Worm (Caenorhabditis elegans): ENCODE results near the gene aipl-1.
"Not testable (repeated sequence)": the region's sequence is repeated elsewhere in the genome, so short reads cannot be mapped to it uniquely, and the experiment has no call there.

Gene aipl-1

DNA sequence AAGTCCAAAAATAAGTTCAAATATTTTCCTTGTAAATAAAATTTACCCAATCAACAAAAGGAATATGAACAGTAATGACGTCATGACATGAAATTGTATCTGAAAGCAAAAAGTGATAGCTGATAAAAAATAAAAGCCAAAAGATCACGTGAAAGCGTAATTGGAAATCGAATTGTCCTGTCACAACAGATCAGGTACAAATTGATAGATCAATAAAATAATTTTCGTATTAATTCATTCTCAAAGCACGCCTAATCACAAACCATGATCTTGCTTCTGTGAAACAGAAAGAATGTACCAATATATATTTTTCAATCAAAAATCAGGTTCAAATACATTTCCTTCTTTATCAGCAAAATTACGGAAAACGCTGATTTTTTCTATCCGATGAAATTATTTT, 17.1 kb downstream of the aipl-1 start, which contains the start of gene flor-1:
Gene flor-1 (minus strand): TSS at position 101 of the 400 bp plus-strand sequence.
- TF ChIP-seq B0310.2 (tag; optimal IDR thresholded peaks at IDR 0.05) (no peak), tbx-11 (GFP tag; IDR thresholded peaks at IDR 0.05) (no peak), pes-1 (GFP tag; IDR thresholded peaks at IDR 0.05) (no peak), tra-4 (tag; optimal IDR thresholded peaks at IDR 0.05) (no peak), flt-1 (GFP tag; IDR thresholded peaks at IDR 0.05) (no peak), hnd-1 (tag; optimal IDR thresholded peaks at IDR 0.05) (no peak), sea-1 (GFP tag; conservative IDR thresholded peaks at IDR 0.05) (no peak), ama-1 (optimal IDR thresholded peaks at IDR 0.05) (no peak), ceh-36 (tag; optimal IDR thresholded peaks at IDR 0.05) (no peak), hmg-4 (GFP tag; optimal IDR thresholded peaks at IDR 0.05) (no peak), hmbx-1 (tag; optimal IDR thresholded peaks at IDR 0.05) (no peak), aly-1 (tag; optimal IDR thresholded peaks at IDR 0.05) (no peak), scrt-1 (GFP tag; IDR thresholded peaks at IDR 0.05) (no peak), tbx-37 (GFP tag; conservative IDR thresholded peaks at IDR 0.05) (no peak), ceh-13 (GFP tag; optimal IDR thresholded peaks at IDR 0.05) (no peak), ets-7 (tag; optimal IDR thresholded peaks at IDR 0.05) (no peak), F13C5.2 (tag; optimal IDR thresholded peaks at IDR 0.05) (no peak)

- TF ChIP-seq hnd-1 (tag; optimal IDR thresholded peaks at IDR 0.05); tra-4 (tag; optimal IDR thresholded peaks at IDR 0.05); ceh-13 (GFP tag; optimal IDR thresholded peaks at IDR 0.05): not testable (repeated sequence)
Measured at ce11 chrV:15115968-15116367, 20.6 kb downstream of the aipl-1 start, which contains the start of gene T01G5.8. Gene T01G5.8 (plus strand): TSS chrV:15116268.

DNA sequence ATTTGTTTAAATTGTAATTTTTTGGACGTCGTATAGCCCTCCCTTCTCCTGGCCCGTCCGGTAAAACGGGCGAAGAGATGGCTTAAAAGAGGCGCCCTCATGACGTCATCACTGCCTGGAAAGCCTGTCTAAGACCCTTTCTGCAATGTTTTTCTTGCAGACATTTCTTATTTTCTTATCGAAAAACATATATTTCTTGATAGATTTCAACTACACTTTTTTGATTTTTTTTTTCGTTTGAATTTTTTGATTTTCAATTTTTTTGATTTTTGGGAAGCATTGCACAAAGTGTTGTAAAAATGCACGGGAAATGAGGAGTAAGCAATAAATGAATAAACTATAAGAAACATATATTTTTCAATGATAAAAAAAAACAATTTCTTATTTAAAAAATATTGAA, 22.6 kb downstream of the aipl-1 start, which contains the start of gene T01G5.6:
Gene T01G5.6 (minus strand): TSS at position 101 of the 400 bp plus-strand sequence.
- TF ChIP-seq ama-1 (optimal IDR thresholded peaks at IDR 0.05) = no peak
- TF ChIP-seq sea-1 (GFP tag; conservative IDR thresholded peaks at IDR 0.05) = no peak
- TF ChIP-seq tbx-11 (GFP tag; IDR thresholded peaks at IDR 0.05) = no peak
- no peak for TF ChIP-seq B0310.2 (tag; optimal IDR thresholded peaks at IDR 0.05)
- TF ChIP-seq F13C5.2 (tag; optimal IDR thresholded peaks at IDR 0.05) = no peak
- no peak for TF ChIP-seq ceh-36 (tag; optimal IDR thresholded peaks at IDR 0.05)
- no peak for TF ChIP-seq pes-1 (GFP tag; IDR thresholded peaks at IDR 0.05)
- no peak for TF ChIP-seq ets-7 (tag; optimal IDR thresholded peaks at IDR 0.05)
- no peak for TF ChIP-seq tbx-37 (GFP tag; conservative IDR thresholded peaks at IDR 0.05)

DNA sequence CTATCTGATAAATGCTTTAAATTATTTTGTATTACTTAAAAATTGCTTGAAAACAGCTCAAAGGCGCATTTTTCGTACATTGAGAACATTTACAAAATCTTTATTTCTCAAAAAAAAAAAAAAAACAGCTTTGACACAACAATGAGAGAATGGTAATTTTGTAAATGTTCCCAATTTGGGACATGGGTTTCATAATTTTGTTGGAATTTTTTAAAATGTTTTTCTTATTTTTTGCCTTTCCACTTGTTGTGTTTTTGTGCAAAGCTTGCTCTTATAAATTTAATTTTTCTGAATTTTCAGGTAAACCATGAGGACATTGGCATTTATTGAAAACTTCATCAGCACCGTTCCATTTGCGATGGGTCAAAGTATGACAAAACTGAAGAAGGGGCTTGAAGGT, 24.9 kb downstream of the aipl-1 start, which contains the start of gene T01G5.7:
Gene T01G5.7 (plus strand): TSS at position 301 of the 400 bp plus-strand sequence.
- no peak for TF ChIP-seq F13C5.2 (tag; optimal IDR thresholded peaks at IDR 0.05)
- TF ChIP-seq ceh-36 (tag; optimal IDR thresholded peaks at IDR 0.05) = no peak
- TF ChIP-seq ceh-13 (GFP tag; optimal IDR thresholded peaks at IDR 0.05) = no peak
- TF ChIP-seq ama-1 (optimal IDR thresholded peaks at IDR 0.05) = no peak
- TF ChIP-seq pes-1 (GFP tag; IDR thresholded peaks at IDR 0.05) = no peak
- no peak for TF ChIP-seq sea-1 (GFP tag; conservative IDR thresholded peaks at IDR 0.05)
- no peak for TF ChIP-seq tbx-11 (GFP tag; IDR thresholded peaks at IDR 0.05)
- TF ChIP-seq tbx-37 (GFP tag; conservative IDR thresholded peaks at IDR 0.05) = no peak
- no peak for TF ChIP-seq ets-7 (tag; optimal IDR thresholded peaks at IDR 0.05)
- no peak for TF ChIP-seq hmg-4 (GFP tag; optimal IDR thresholded peaks at IDR 0.05)
- TF ChIP-seq hmbx-1 (tag; optimal IDR thresholded peaks at IDR 0.05) = no peak
- TF ChIP-seq hnd-1 (tag; optimal IDR thresholded peaks at IDR 0.05) = no peak
- TF ChIP-seq scrt-1 (GFP tag; IDR thresholded peaks at IDR 0.05) = no peak
- no peak for TF ChIP-seq aly-1 (tag; optimal IDR thresholded peaks at IDR 0.05)
- TF ChIP-seq flt-1 (GFP tag; IDR thresholded peaks at IDR 0.05) = no peak
- no peak for TF ChIP-seq B0310.2 (tag; optimal IDR thresholded peaks at IDR 0.05)
- TF ChIP-seq tra-4 (tag; optimal IDR thresholded peaks at IDR 0.05) = no peak

DNA sequence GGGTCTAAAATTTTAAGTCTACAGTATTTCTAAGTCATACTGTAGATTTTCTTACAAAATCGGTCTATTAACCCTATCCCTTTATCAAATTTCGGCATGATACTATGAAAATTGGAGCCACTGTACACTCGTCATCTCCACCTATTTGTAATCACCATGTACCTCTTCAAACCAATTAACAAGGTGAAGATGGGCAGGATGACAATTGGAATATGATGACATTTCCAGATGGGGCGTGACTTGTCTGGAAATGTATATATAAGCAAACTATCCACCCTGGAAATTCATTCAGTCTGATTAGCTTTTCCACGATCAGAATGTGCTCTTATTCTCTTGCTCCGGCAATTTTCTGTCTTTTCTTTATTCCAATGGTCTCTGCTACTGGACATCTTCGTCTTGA, 27.3 kb downstream of the aipl-1 start, which contains the start of gene Y75B12A.2:
Gene Y75B12A.2 (plus strand): TSS at position 301 of the 400 bp plus-strand sequence.
- TF ChIP-seq ama-1 (optimal IDR thresholded peaks at IDR 0.05) (no peak), ceh-36 (tag; optimal IDR thresholded peaks at IDR 0.05) (no peak), sea-1 (GFP tag; conservative IDR thresholded peaks at IDR 0.05) (no peak), tra-4 (tag; optimal IDR thresholded peaks at IDR 0.05) (no peak)

DNA sequence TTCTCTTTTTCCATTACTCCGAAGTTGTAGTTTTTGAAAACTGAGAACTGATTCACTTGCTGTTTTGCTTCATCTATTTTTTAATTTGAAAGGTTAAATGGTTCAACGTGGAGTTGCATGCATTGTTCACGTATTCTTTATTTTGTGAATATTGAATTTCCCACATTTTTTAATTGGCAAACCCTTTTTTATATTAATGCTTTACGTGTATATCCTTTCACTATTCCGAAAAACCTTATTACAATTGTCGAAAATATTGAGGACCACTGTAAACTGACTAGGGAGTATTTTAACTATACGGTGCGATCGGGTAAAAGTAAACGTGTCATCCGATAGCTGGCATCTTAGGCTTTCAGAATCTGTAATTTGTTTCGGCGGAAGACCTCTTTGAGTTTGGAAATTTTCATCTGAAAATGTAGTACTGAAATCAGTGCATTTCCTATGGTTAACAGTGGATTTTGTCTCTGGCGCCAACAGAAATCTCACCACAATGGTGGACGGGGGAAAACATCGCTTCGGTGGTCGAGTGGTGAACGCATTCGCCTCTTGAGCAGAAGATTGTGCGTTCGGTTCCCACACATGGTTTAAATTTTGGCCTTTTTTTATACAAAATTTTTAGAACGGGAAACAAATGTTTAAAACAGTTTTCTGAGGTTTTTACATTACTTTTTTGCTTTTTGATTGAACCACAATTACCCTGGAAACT, 30.6 kb downstream of the aipl-1 start, which contains the start of gene C01G10.14:
Gene C01G10.14 (minus strand): TSS at position 51 of the 706 bp plus-strand sequence.
- TF ChIP-seq F13C5.2 (tag; optimal IDR thresholded peaks at IDR 0.05); ceh-36 (tag; optimal IDR thresholded peaks at IDR 0.05); scrt-1 (GFP tag; IDR thresholded peaks at IDR 0.05): not testable (repeated sequence)

DNA sequence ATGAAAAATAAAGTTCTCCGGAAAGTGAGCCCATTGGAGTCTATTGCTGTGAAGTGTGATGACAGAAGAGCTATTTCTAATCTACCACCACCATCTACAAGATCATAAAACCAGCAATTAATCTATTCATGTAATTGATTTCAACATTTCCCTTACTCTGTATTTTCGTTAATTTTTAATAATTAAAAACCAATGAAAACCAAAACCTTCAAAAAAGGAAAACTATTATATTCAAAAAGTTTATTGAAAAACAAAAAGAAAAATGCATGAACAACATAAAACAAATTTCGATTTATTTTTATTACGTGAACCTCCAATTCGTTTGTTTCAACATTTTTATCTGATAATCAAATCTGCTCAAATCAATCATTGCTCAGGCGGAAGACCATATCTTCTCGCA, 37.2 kb downstream of the aipl-1 start, which contains the start of gene C01G10.1:
Gene C01G10.1 (plus strand): TSS at position 301 of the 400 bp plus-strand sequence.
- no peak for TF ChIP-seq F13C5.2 (tag; optimal IDR thresholded peaks at IDR 0.05)
- TF ChIP-seq ets-7 (tag; optimal IDR thresholded peaks at IDR 0.05) = no peak
- no peak for TF ChIP-seq aly-1 (tag; optimal IDR thresholded peaks at IDR 0.05)
- no peak for TF ChIP-seq hmbx-1 (tag; optimal IDR thresholded peaks at IDR 0.05)
- TF ChIP-seq hmg-4 (GFP tag; optimal IDR thresholded peaks at IDR 0.05) = no peak
- no peak for TF ChIP-seq hnd-1 (tag; optimal IDR thresholded peaks at IDR 0.05)
- no peak for TF ChIP-seq ceh-13 (GFP tag; optimal IDR thresholded peaks at IDR 0.05)

ce11 chrV:15094749-15095148, 41.9 kb downstream of the aipl-1 start, which contains the start of gene srx-78:
Gene srx-78 (plus strand): TSS chrV:15095049.
- no peak for TF ChIP-seq flt-1 (GFP tag; IDR thresholded peaks at IDR 0.05)
- no peak for TF ChIP-seq ceh-13 (GFP tag; optimal IDR thresholded peaks at IDR 0.05)
- no peak for TF ChIP-seq hnd-1 (tag; optimal IDR thresholded peaks at IDR 0.05)
- no peak for TF ChIP-seq ceh-36 (tag; optimal IDR thresholded peaks at IDR 0.05)

Data from whole organism, early embryonic.